Worm (Caenorhabditis elegans) whole organism, L1 larva: ENCODE results near the gene daf-12.

ENCODE experiments used
- C04F5.9 ChIP-seq: sonication (generic microtip); optimal IDR thresholded peaks from 2 replicates; lab custom pipeline; 2016; ENCODE audit warnings: missing genetic modification characterization, missing compliant biosample characterization
- C16A3.4 ChIP-seq: fragments of 150-350 bp; optimal IDR thresholded peaks from 2 replicates; lab custom pipeline; 2014; ENCODE audit warnings: missing biosample characterization, missing genetic modification characterization
- C34B4.2 ChIP-seq: sonication (generic microtip); optimal IDR thresholded peaks from 2 replicates; lab custom pipeline; 2017; ENCODE audit warnings: mild to moderate bottlenecking, missing genetic modification characterization, missing compliant biosample characterization
- F16B12.6 ChIP-seq: fragments of 150-350 bp; optimal IDR thresholded peaks from 2 replicates; lab custom pipeline; 2014; ENCODE audit warnings: missing biosample characterization, missing genetic modification characterization
- Y116A8C.19 ChIP-seq: sonication (generic microtip); optimal IDR thresholded peaks from 2 replicates; lab custom pipeline; 2016; ENCODE audit warnings: missing compliant biosample characterization, missing genetic modification characterization, borderline replicate concordance
- aha-1 ChIP-seq: fragments of 150-350 bp; optimal IDR thresholded peaks from 2 replicates; lab custom pipeline; 2014; ENCODE audit warnings: missing biosample characterization, missing genetic modification characterization
- alr-1 ChIP-seq: fragments of 200-800 bp; sonication (Bioruptor generic); optimal IDR thresholded peaks from 2 replicates; lab custom pipeline; 2018; ENCODE audit warnings: borderline replicate concordance, mild to moderate bottlenecking, missing genetic modification characterization, missing compliant biosample characterization
- ama-1 ChIP-seq: fragments of 150-350 bp; optimal IDR thresholded peaks from 2 replicates; lab custom pipeline; 2014
- ceh-8 ChIP-seq: fragments of 200-800 bp; sonication (Bioruptor generic); optimal IDR thresholded peaks from 2 replicates; lab custom pipeline; 2018; ENCODE audit warnings: mild to moderate bottlenecking, missing genetic modification characterization, moderate library complexity, missing compliant biosample characterization
- ceh-82 ChIP-seq, 3 experiments: fragments of 150-350 bp in 1 of 3; sonication (generic microtip) in 2 of 3; optimal IDR thresholded peaks; 2 replicates each; lab custom pipeline; 2014 to 2017; ENCODE audit warnings: missing biosample characterization in 3 of 3, missing genetic modification characterization in 3 of 3
- ceh-90 ChIP-seq: sonication (generic microtip); optimal IDR thresholded peaks from 2 replicates; lab custom pipeline; 2016; ENCODE audit warnings: missing genetic modification characterization, missing compliant biosample characterization
- dpl-1 ChIP-seq, 3 experiments: fragments of 150-350 bp in 2 of 3; sonication (generic microtip) in 1 of 3; optimal IDR thresholded peaks; 2 replicates each; lab custom pipeline; 2014 to 2017; ENCODE audit warnings: missing biosample characterization in 3 of 3, missing genetic modification characterization in 3 of 3, missing genetic modification reagents in 3 of 3
- dsc-1 ChIP-seq: sonication (generic microtip); optimal IDR thresholded peaks from 2 replicates; lab custom pipeline; 2016; ENCODE audit warnings: mild to moderate bottlenecking, missing genetic modification characterization, missing compliant biosample characterization
- egl-27 ChIP-seq, 2 experiments: fragments of 150-350 bp in 1 of 2; sonication (generic microtip); optimal IDR thresholded peaks; 3 replicates each; lab custom pipeline; 2017 to 2018; ENCODE audit warnings: missing biosample characterization in 2 of 2, missing genetic modification characterization in 2 of 2, missing genetic modification reagents in 2 of 2
- ets-5 ChIP-seq: fragments of 200-800 bp; sonication (Bioruptor generic); IDR thresholded peaks from 2 replicates; pipeline ENCODE4 v1.3.6; 2022; ENCODE audit warnings: missing genetic modification characterization, missing compliant biosample characterization
- fkh-10 ChIP-seq: sonication (generic microtip); optimal IDR thresholded peaks from 2 replicates; lab custom pipeline; 2017; ENCODE audit warnings: missing biosample characterization, missing genetic modification reagents, missing genetic modification characterization
- fkh-8 ChIP-seq: sonication (generic microtip); optimal IDR thresholded peaks from 2 replicates; lab custom pipeline; 2016; ENCODE audit warnings: mild to moderate bottlenecking, missing genetic modification characterization, missing compliant biosample characterization
- grh-1 ChIP-seq: fragments of 200-800 bp; sonication (Bioruptor generic); IDR thresholded peaks from 2 replicates; pipeline ENCODE4 v1.3.6; 2022; ENCODE audit warnings: missing genetic modification reagents, missing genetic modification characterization, missing compliant biosample characterization
- hlh-17 ChIP-seq: fragments of 200-800 bp; sonication (Bioruptor generic); optimal IDR thresholded peaks from 2 replicates; lab custom pipeline; 2018; ENCODE audit warnings: missing genetic modification characterization, mild to moderate bottlenecking, missing compliant biosample characterization, moderate library complexity, borderline replicate concordance
- hlh-4 ChIP-seq: sonication (generic microtip); optimal IDR thresholded peaks from 2 replicates; lab custom pipeline; 2016; ENCODE audit warnings: mild to moderate bottlenecking, missing genetic modification characterization, missing compliant biosample characterization
- isw-1 ChIP-seq: fragments of 200-800 bp; sonication (Bioruptor generic); IDR thresholded peaks from 2 replicates; pipeline ENCODE4 v1.3.6; 2022; ENCODE audit warnings: missing genetic modification characterization, missing compliant biosample characterization
- jun-1 ChIP-seq: fragments of 150-350 bp; optimal IDR thresholded peaks from 2 replicates; lab custom pipeline; 2014; ENCODE audit warnings: missing biosample characterization, missing genetic modification reagents, missing genetic modification characterization
- lin-14 ChIP-seq: fragments of 200-800 bp; sonication (Bioruptor generic); optimal IDR thresholded peaks from 2 replicates; lab custom pipeline; 2018; ENCODE audit warnings: mild to moderate bottlenecking, missing genetic modification characterization, moderate library complexity, missing compliant biosample characterization
- lin-15B ChIP-seq: fragments of 150-350 bp; sonication (generic microtip); optimal IDR thresholded peaks from 3 replicates; lab custom pipeline; 2014; ENCODE audit warnings: missing biosample characterization, missing genetic modification characterization
- lin-35 ChIP-seq, 2 experiments: fragments of 150-350 bp; optimal IDR thresholded peaks; 2 replicates each; lab custom pipeline; 2014; ENCODE audit warnings: missing biosample characterization in 2 of 2, missing genetic modification characterization in 2 of 2, missing genetic modification reagents in 2 of 2
- lin-39 ChIP-seq: fragments of 150-350 bp; optimal IDR thresholded peaks from 2 replicates; lab custom pipeline; 2014; ENCODE audit warnings: missing biosample characterization, missing genetic modification reagents, missing genetic modification characterization
- lir-3 ChIP-seq: sonication (generic microtip); optimal IDR thresholded peaks from 2 replicates; lab custom pipeline; 2016; ENCODE audit warnings: mild to moderate bottlenecking, missing genetic modification characterization, moderate library complexity, missing compliant biosample characterization; ENCODE audit not compliant: poor library complexity
- lsy-2 ChIP-seq, 2 experiments: fragments of 150-350 bp; optimal IDR thresholded peaks; 2 replicates each; lab custom pipeline; 2014; ENCODE audit warnings: missing biosample characterization in 2 of 2, missing genetic modification characterization in 2 of 2
- mdl-1 ChIP-seq, 2 experiments: fragments of 150-350 bp; optimal IDR thresholded peaks; 2 replicates each; lab custom pipeline; 2014 to 2017; ENCODE audit warnings: missing biosample characterization in 2 of 2, missing genetic modification characterization in 2 of 2, inconsistent platforms in 1 of 2
- mef-2 ChIP-seq: fragments of 150-350 bp; optimal IDR thresholded peaks from 2 replicates; lab custom pipeline; 2014; ENCODE audit warnings: missing biosample characterization, missing genetic modification characterization
- mep-1 ChIP-seq: fragments of 150-350 bp; optimal IDR thresholded peaks from 2 replicates; lab custom pipeline; 2014; ENCODE audit warnings: missing biosample characterization, missing genetic modification characterization
- nhr-19 ChIP-seq: fragments of 200-800 bp; sonication (Bioruptor generic); conservative IDR thresholded peaks from 2 replicates; pipeline ENCODE4 v1.3.6; 2022; ENCODE audit warnings: missing genetic modification characterization, missing compliant biosample characterization
- nhr-20 ChIP-seq: sonication (generic microtip); optimal IDR thresholded peaks from 2 replicates; lab custom pipeline; 2016; ENCODE audit warnings: mild to moderate bottlenecking, missing genetic modification characterization, missing compliant biosample characterization
- nhr-47 ChIP-seq: sonication (generic microtip); optimal IDR thresholded peaks from 2 replicates; lab custom pipeline; 2016; ENCODE audit warnings: mild to moderate bottlenecking, missing genetic modification characterization, moderate library complexity, missing compliant biosample characterization
- nhr-76 ChIP-seq: sonication (generic microtip); optimal IDR thresholded peaks from 2 replicates; lab custom pipeline; 2017; ENCODE audit warnings: missing biosample characterization, missing genetic modification characterization
- nhr-77 ChIP-seq: fragments of 150-350 bp; optimal IDR thresholded peaks from 2 replicates; lab custom pipeline; 2014; ENCODE audit warnings: missing biosample characterization, missing genetic modification characterization
- nhr-84 ChIP-seq: sonication (generic microtip); optimal IDR thresholded peaks from 2 replicates; lab custom pipeline; 2017; ENCODE audit warnings: missing biosample characterization, missing genetic modification characterization
- nhr-85 ChIP-seq: sonication (generic microtip); peaks from one replicate; lab custom pipeline; 2016; ENCODE audit warnings: missing genetic modification characterization, inconsistent platforms, missing compliant biosample characterization
- nhr-90 ChIP-seq: sonication (generic microtip); optimal IDR thresholded peaks from 2 replicates; lab custom pipeline; 2016; ENCODE audit warnings: mild to moderate bottlenecking, missing genetic modification characterization, missing compliant biosample characterization; ENCODE audit not compliant: poor library complexity
- skn-1 ChIP-seq: fragments of 150-350 bp; optimal IDR thresholded peaks from 2 replicates; lab custom pipeline; 2014; ENCODE audit warnings: missing biosample characterization, missing genetic modification characterization
- snu-23 ChIP-seq: sonication (generic microtip); optimal IDR thresholded peaks from 2 replicates; lab custom pipeline; 2016; ENCODE audit warnings: missing genetic modification characterization, missing compliant biosample characterization
- sox-4 ChIP-seq: sonication (generic microtip); optimal IDR thresholded peaks from 2 replicates; lab custom pipeline; 2016; ENCODE audit warnings: missing genetic modification characterization, missing compliant biosample characterization
- sup-37 ChIP-seq: fragments of 200-800 bp; sonication (Bioruptor generic); optimal IDR thresholded peaks from 2 replicates; lab custom pipeline; 2018; ENCODE audit warnings: mild to moderate bottlenecking, missing genetic modification characterization, missing compliant biosample characterization
- swsn-7 ChIP-seq: sonication (generic microtip); optimal IDR thresholded peaks from 2 replicates; lab custom pipeline; 2016; ENCODE audit warnings: missing genetic modification characterization, missing compliant biosample characterization
- tbx-2 ChIP-seq: sonication (generic microtip); optimal IDR thresholded peaks from 2 replicates; lab custom pipeline; 2016; ENCODE audit warnings: missing genetic modification characterization, missing compliant biosample characterization
- unc-86 ChIP-seq: sonication (generic microtip); optimal IDR thresholded peaks from 2 replicates; lab custom pipeline; 2016; ENCODE audit warnings: missing genetic modification characterization, missing compliant biosample characterization
- zag-1 ChIP-seq: fragments of 150-350 bp; optimal IDR thresholded peaks from 2 replicates; lab custom pipeline; 2014; ENCODE audit warnings: missing biosample characterization, missing genetic modification characterization
- zip-4 ChIP-seq: fragments of 200-800 bp; sonication (Bioruptor generic); optimal IDR thresholded peaks from 2 replicates; lab custom pipeline; 2018; ENCODE audit warnings: mild to moderate bottlenecking, missing genetic modification characterization, moderate library complexity, missing compliant biosample characterization
- ztf-4 ChIP-seq: fragments of 150-350 bp; optimal IDR thresholded peaks from 2 replicates; lab custom pipeline; 2014; ENCODE audit warnings: missing biosample characterization, missing genetic modification characterization

The daf-12 gene

ce11 chrX:10677552-10677951 lies 41.8 kb downstream of the daf-12 start (continued):
- TF ChIP-seq fkh-10 (GFP tag; lab: Kevin White, UChicago) (no peak), lsy-2 (tag; optimal IDR thresholded peaks at IDR 0.05; lab: Kevin White, UChicago) (peak in 1 of 2 experiments; percentile 46), tbx-2 (tag; lab: Kevin White, UChicago) (peak; percentile 66), fkh-8 (tag; lab: Kevin White, UChicago) (no peak), alr-1 (tag; lab: Kevin White, UChicago) (no peak), unc-86 (tag; lab: Kevin White, UChicago) (no peak), nhr-76 (tag; lab: Kevin White, UChicago) (no peak), zag-1 (tag; lab: Kevin White, UChicago) (no peak), mep-1 (peak; percentile 71), ama-1 (lab: Kevin White, UChicago) (no peak), lin-15B (tag; lab: Kevin White, UChicago) (no peak), ztf-4 (tag; lab: Kevin White, UChicago) (peak; percentile 59), hlh-4 (no peak), aha-1 (tag; lab: Kevin White, UChicago) (no peak)

- TF ChIP-seq zip-4: peak; percentile 35
- peak; percentile 10 for TF ChIP-seq swsn-7 (tag; lab: Kevin White, UChicago)
- TF ChIP-seq skn-1 (tag; lab: Kevin White, UChicago): peak; percentile 68
- TF ChIP-seq lin-35 (GFP tag; optimal IDR thresholded peaks at IDR 0.05; lab: Kevin White, UChicago): peak in 1 of 2 experiments; percentile 52
- no peak for TF ChIP-seq isw-1 (GFP tag; lab: Robert Waterston, UW)
- TF ChIP-seq hlh-17 (GFP tag; lab: Kevin White, UChicago): no peak
- no peak for TF ChIP-seq grh-1 (GFP tag; lab: Robert Waterston, UW)
- TF ChIP-seq dsc-1 (tag; lab: Kevin White, UChicago): peak; percentile 22
- no peak for TF ChIP-seq mef-2 (tag; lab: Kevin White, UChicago)
- TF ChIP-seq nhr-85 (tag; lab: Kevin White, UChicago): peak; percentile 58
- TF ChIP-seq ceh-90 (tag; lab: Kevin White, UChicago): no peak
- no peak for TF ChIP-seq Y116A8C.19
- TF ChIP-seq ceh-8 (GFP tag; lab: Kevin White, UChicago): no peak
- TF ChIP-seq nhr-77 (tag; lab: Kevin White, UChicago): no peak
- TF ChIP-seq ama-1 (lab: Kevin White, UChicago): peak; percentile 33
- TF ChIP-seq jun-1 (tag; lab: Kevin White, UChicago): peak; percentile 24
- no peak for TF ChIP-seq ets-5 (GFP tag; lab: Robert Waterston, UW)
- TF ChIP-seq mdl-1 (tag; optimal IDR thresholded peaks at IDR 0.05; lab: Kevin White, UChicago): peak in 1 of 2 experiments; percentile 58
- no peak for TF ChIP-seq lir-3 (tag; lab: Kevin White, UChicago)
- TF ChIP-seq dpl-1 (GFP tag; optimal IDR thresholded peaks at IDR 0.05; lab: Kevin White, UChicago): peak in 2 of 3 experiments; percentile 18 to 19
- no peak for TF ChIP-seq sup-37 (GFP tag; lab: Kevin White, UChicago)
- TF ChIP-seq nhr-20 (tag; lab: Kevin White, UChicago): peak; percentile 42
- TF ChIP-seq lin-14: peak; percentile 76
- peak; percentile 35; the same call in 1 of the 2 replicates for TF ChIP-seq nhr-19 (GFP tag; lab: Robert Waterston, UW)
- TF ChIP-seq F16B12.6: no peak
- peak; percentile 17 for TF ChIP-seq nhr-47 (tag; lab: Kevin White, UChicago)
- TF ChIP-seq C04F5.9: no peak
- TF ChIP-seq lsy-2 (tag; optimal IDR thresholded peaks at IDR 0.05; lab: Kevin White, UChicago): peak in 1 of 2 experiments; percentile 3
- TF ChIP-seq ceh-82 (tag; optimal IDR thresholded peaks at IDR 0.05; lab: Kevin White, UChicago): no peak
- peak; percentile 24 for TF ChIP-seq nhr-90 (tag; lab: Kevin White, UChicago)
- TF ChIP-seq sox-4 (tag; lab: Kevin White, UChicago): no peak
- no peak for TF ChIP-seq aha-1 (tag; lab: Kevin White, UChicago)
- TF ChIP-seq mep-1: peak; percentile 68
- peak; percentile 6 for TF ChIP-seq C16A3.4
- no peak for TF ChIP-seq lin-39
- no peak for TF ChIP-seq nhr-84 (tag; lab: Kevin White, UChicago)
- no peak for TF ChIP-seq C34B4.2
- peak; percentile 20 for TF ChIP-seq tbx-2 (tag; lab: Kevin White, UChicago)
- TF ChIP-seq egl-27 (tag; optimal IDR thresholded peaks at IDR 0.05; lab: Kevin White, UChicago): no peak
- TF ChIP-seq snu-23: peak; percentile 42
Measured at ce11 chrX:10678081-10678736, 42.5 kb downstream of the daf-12 start.
